Worm (Caenorhabditis elegans) whole organism, early embryonic: ENCODE results near the gene M57.1.
A peak's percentile ranks its signal among the peaks of the same experiment; 100 is the strongest.

Source experiments
- ama-1 ChIP-seq: fragments of 150-350 bp; optimal IDR thresholded peaks from 2 replicates; lab custom pipeline; 2014
- ceh-13 ChIP-seq: fragments of 200-800 bp; sonication (Bioruptor generic); optimal IDR thresholded peaks from 2 replicates; lab custom pipeline; 2018; ENCODE audit warnings: mild to moderate bottlenecking, missing genetic modification characterization, missing compliant biosample characterization
- ceh-36 ChIP-seq: sonication (generic microtip); optimal IDR thresholded peaks from 2 replicates; lab custom pipeline; 2016; ENCODE audit warnings: missing genetic modification characterization, inconsistent platforms, missing compliant biosample characterization
- ets-7 ChIP-seq: sonication (generic microtip); optimal IDR thresholded peaks from 2 replicates; lab custom pipeline; 2016; ENCODE audit warnings: missing genotype, missing genetic modification characterization, missing compliant biosample characterization
- hmg-4 ChIP-seq: fragments of 200-800 bp; sonication (Bioruptor generic); optimal IDR thresholded peaks from 2 replicates; lab custom pipeline; 2018; ENCODE audit warnings: mild to moderate bottlenecking, missing genetic modification characterization, missing compliant biosample characterization
- pes-1 ChIP-seq: fragments of 200-800 bp; sonication (Bioruptor generic); IDR thresholded peaks from 2 replicates; pipeline ENCODE4 v1.3.6; 2022; ENCODE audit warnings: missing genetic modification reagents, missing genetic modification characterization, missing compliant biosample characterization
- tra-4 ChIP-seq: sonication (generic microtip); optimal IDR thresholded peaks from 2 replicates; lab custom pipeline; 2017; ENCODE audit warnings: missing genetic modification characterization, missing compliant biosample characterization

DNA sequence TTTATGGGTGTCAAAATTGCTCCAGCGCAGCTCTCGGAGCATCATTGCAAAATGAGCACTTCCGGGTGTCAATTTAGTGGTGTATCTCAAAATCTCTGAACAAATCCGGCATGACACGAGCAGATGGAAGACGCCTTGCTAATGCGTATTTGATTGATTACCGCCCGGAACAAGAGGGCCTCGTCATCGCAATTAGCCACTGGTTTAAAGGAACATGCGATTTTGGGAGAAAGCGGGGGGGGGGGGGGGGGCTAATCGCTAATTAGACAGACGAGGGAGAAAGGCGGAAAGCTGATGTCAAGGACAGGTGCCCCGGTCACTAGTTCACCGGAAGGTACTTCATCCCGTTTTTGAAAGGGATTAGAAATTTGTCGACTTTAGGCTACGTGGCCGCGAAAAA, 10.6 kb upstream of the M57.1 start:
- TF ChIP-seq tra-4 (no peak), hmg-4 (GFP tag; lab: Kevin White, UChicago) (no peak), pes-1 (GFP tag; lab: Robert Waterston, UW) (no peak), ama-1 (lab: Kevin White, UChicago) (no peak), ets-7 (tag; lab: Kevin White, UChicago) (no peak), ceh-36 (tag; lab: Kevin White, UChicago) (peak; percentile 39), ceh-13 (GFP tag; lab: Kevin White, UChicago) (no peak)
